Worm (Caenorhabditis elegans) whole organism, midembryonic: ENCODE results near the gene cyp-43A1.

Source experiments
- flt-1 ChIP-seq: fragments of 200-800 bp; sonication (Bioruptor generic); IDR thresholded peaks from 2 replicates; pipeline ENCODE4 v1.3.6; 2022; ENCODE audit warnings: missing genetic modification characterization, missing compliant biosample characterization
- tab-1 ChIP-seq: fragments of 200-800 bp; sonication (Bioruptor generic); IDR thresholded peaks from 2 replicates; pipeline ENCODE4 v1.3.6; 2022; ENCODE audit warnings: missing genetic modification characterization, missing compliant biosample characterization

DNA sequence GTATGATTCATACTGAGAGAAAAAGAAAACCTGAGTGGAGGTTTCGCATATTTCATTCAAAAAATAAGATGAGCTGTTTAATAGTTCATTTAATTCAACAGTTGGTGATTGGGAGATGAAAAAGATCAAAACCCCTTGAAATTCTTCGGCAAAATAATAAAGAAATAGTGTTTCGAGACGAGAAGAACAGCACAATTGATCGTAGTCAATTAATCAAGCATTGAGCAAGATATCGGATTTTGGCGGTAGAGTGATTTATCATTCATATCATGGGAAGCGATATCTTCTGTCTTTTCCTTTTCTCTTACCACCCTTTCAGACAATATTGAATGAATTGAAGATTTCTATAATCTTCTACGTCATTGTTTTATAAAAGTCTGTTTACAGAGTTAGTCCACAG is 32.3 kb downstream of the cyp-43A1 start:
- TF ChIP-seq flt-1 (GFP tag; lab: Robert Waterston, UW) (no peak), tab-1 (GFP tag; lab: Robert Waterston, UW) (no peak)
